Fruit fly (Drosophila melanogaster) whole organism, embryonic: ENCODE measurements around the gene gish.

Experiments used
- Atf6 ChIP-seq: fragments of 200-800 bp; sonication (Bioruptor generic); IDR thresholded peaks from 2 replicates; pipeline ENCODE4 v1.3.6; 2022; ENCODE audit warnings: missing biosample characterization, missing genetic modification characterization
- CG10267 ChIP-seq: fragments of 200-800 bp; sonication (Bioruptor generic); optimal IDR thresholded peaks from 2 replicates; lab custom pipeline; 2018; ENCODE audit warnings: missing biosample characterization, mild to moderate bottlenecking, missing genetic modification characterization, moderate library complexity
- CG10462 ChIP-seq: fragments of 200-800 bp; sonication (Bioruptor generic); optimal IDR thresholded peaks from 2 replicates; lab custom pipeline; 2016; ENCODE audit warnings: missing biosample characterization, missing genetic modification characterization
- CG11398 ChIP-seq: fragments of 200-800 bp; sonication (Bioruptor generic); optimal IDR thresholded peaks from 2 replicates; lab custom pipeline; 2016; ENCODE audit warnings: missing biosample characterization, missing genetic modification characterization
- CG11696 ChIP-seq: fragments of 200-800 bp; sonication (Bioruptor generic); IDR thresholded peaks from 2 replicates; pipeline ENCODE4 v1.3.6; 2022; ENCODE audit warnings: missing biosample characterization, missing genetic modification characterization
- CG12659 ChIP-seq: fragments of 200-800 bp; sonication (Bioruptor generic); optimal IDR thresholded peaks from 3 replicates; lab custom pipeline; 2017; ENCODE audit warnings: mild to moderate bottlenecking, missing biosample characterization, missing genetic modification reagents, missing genetic modification characterization
- CG13775 ChIP-seq: fragments of 200-800 bp; sonication (Bioruptor generic); optimal IDR thresholded peaks from 3 replicates; lab custom pipeline; 2017; ENCODE audit warnings: missing biosample characterization, mild to moderate bottlenecking, missing genetic modification characterization
- CG1603 ChIP-seq: fragments of 200-800 bp; sonication (Bioruptor generic); optimal IDR thresholded peaks from 2 replicates; lab custom pipeline; 2019; ENCODE audit warnings: missing biosample characterization, mild to moderate bottlenecking, missing genetic modification characterization, moderate library complexity
- CG1647 ChIP-seq: fragments of 200-800 bp; sonication (Bioruptor generic); optimal IDR thresholded peaks from 3 replicates; lab custom pipeline; 2016; ENCODE audit warnings: missing biosample characterization, missing genetic modification characterization
- CG1792 ChIP-seq: fragments of 200-800 bp; sonication (Bioruptor generic); optimal IDR thresholded peaks from 2 replicates; lab custom pipeline; 2016; ENCODE audit warnings: missing biosample characterization, missing genetic modification characterization
- CG18599 ChIP-seq: fragments of 200-800 bp; sonication (Bioruptor generic); optimal IDR thresholded peaks from 3 replicates; lab custom pipeline; 2017; ENCODE audit warnings: missing biosample characterization, missing genetic modification characterization, mild to moderate bottlenecking, moderate library complexity, missing genetic modification reagents
- CG3163 ChIP-seq: fragments of 200-800 bp; sonication (Bioruptor generic); optimal IDR thresholded peaks from 3 replicates; lab custom pipeline; 2016; ENCODE audit warnings: missing biosample characterization, missing genetic modification characterization
- CG34376 ChIP-seq: fragments of 200-800 bp; sonication (Bioruptor generic); optimal IDR thresholded peaks from 2 replicates; lab custom pipeline; 2018; ENCODE audit warnings: missing biosample characterization, mild to moderate bottlenecking, missing genetic modification characterization
- CG34422 ChIP-seq: fragments of 200-800 bp; sonication (Bioruptor generic); IDR thresholded peaks from 3 replicates; pipeline ENCODE4 v1.3.6; 2022; ENCODE audit warnings: missing biosample characterization, missing genetic modification characterization
- CG42726 ChIP-seq: fragments of 200-800 bp; sonication (Bioruptor generic); IDR thresholded peaks from 2 replicates; pipeline ENCODE4 v1.3.6; 2022; ENCODE audit warnings: missing biosample characterization, missing genetic modification characterization; ENCODE audit not compliant: partially characterized antibody
- CG43689 ChIP-seq: fragments of 200-800 bp; sonication (Bioruptor generic); IDR thresholded peaks from 2 replicates; pipeline ENCODE4 v1.3.6; 2022; ENCODE audit warnings: missing biosample characterization, missing genetic modification characterization
- CG4404 ChIP-seq: fragments of 200-800 bp; sonication (Bioruptor generic); IDR thresholded peaks from 2 replicates; pipeline ENCODE4 v1.3.6; 2022; ENCODE audit warnings: missing biosample characterization, missing genetic modification characterization
- CG6175 ChIP-seq: fragments of 200-800 bp; sonication (Bioruptor generic); IDR thresholded peaks from 3 replicates; pipeline ENCODE4 v1.3.6; 2022; ENCODE audit warnings: missing biosample characterization, missing genetic modification characterization
- CG6791 ChIP-seq: fragments of 200-800 bp; sonication (Bioruptor generic); IDR thresholded peaks from 3 replicates; pipeline ENCODE4 v1.3.6; 2022; ENCODE audit warnings: missing biosample characterization, missing genetic modification characterization; ENCODE audit not compliant: partially characterized antibody
- CG6813 ChIP-seq: fragments of 200-800 bp; sonication (Bioruptor generic); optimal IDR thresholded peaks from 2 replicates; lab custom pipeline; 2017; ENCODE audit warnings: missing biosample characterization, missing genetic modification characterization, mild to moderate bottlenecking, moderate library complexity, missing genetic modification reagents
- CG7372 ChIP-seq: fragments of 200-800 bp; sonication (Bioruptor generic); IDR thresholded peaks from 2 replicates; pipeline ENCODE4 v1.3.6; 2022; ENCODE audit warnings: missing biosample characterization, missing genetic modification characterization
- E2f1 ChIP-seq: fragments of 200-800 bp; sonication (Bioruptor generic); IDR thresholded peaks from 2 replicates; pipeline ENCODE4 v1.3.6; 2022; ENCODE audit warnings: missing biosample characterization, missing genetic modification characterization
- HmgD ChIP-seq: fragments of 200-800 bp; sonication (Bioruptor generic); optimal IDR thresholded peaks from 3 replicates; lab custom pipeline; 2016; ENCODE audit warnings: missing biosample characterization, missing genetic modification characterization
- Nf-YB ChIP-seq: fragments of 200-800 bp; sonication (Bioruptor generic); optimal IDR thresholded peaks from 3 replicates; lab custom pipeline; 2019; ENCODE audit warnings: missing biosample characterization, mild to moderate bottlenecking, missing genetic modification characterization, moderate library complexity
- PHDP ChIP-seq: fragments of 200-800 bp; sonication (Bioruptor generic); optimal IDR thresholded peaks from 3 replicates; lab custom pipeline; 2018; ENCODE audit warnings: missing biosample characterization, mild to moderate bottlenecking, missing genetic modification characterization, moderate library complexity
- Stat92E ChIP-seq, 3 experiments: fragments of >200 bp in 2 of 3; fragments of 200-800 bp in 1 of 3; sonication (Bioruptor generic) in 1 of 3; optimal IDR thresholded peaks; 2 replicates each; lab custom pipeline; 2017 to 2019; ENCODE audit warnings: missing biosample characterization in 3 of 3, missing genetic modification characterization in 3 of 3, mild to moderate bottlenecking in 1 of 3, moderate library complexity in 1 of 3
- Tbp ChIP-seq: fragments of >200 bp; optimal IDR thresholded peaks from 2 replicates; lab custom pipeline; 2018; ENCODE audit warnings: missing biosample characterization, missing genetic modification characterization
- corto ChIP-seq: fragments of 200-800 bp; sonication (Bioruptor generic); optimal IDR thresholded peaks from 2 replicates; lab custom pipeline; 2016; ENCODE audit warnings: missing biosample characterization, mild to moderate bottlenecking, missing genetic modification characterization, moderate library complexity
- crc ChIP-seq: fragments of 200-800 bp; sonication (Bioruptor generic); optimal IDR thresholded peaks from 2 replicates; lab custom pipeline; 2016; ENCODE audit warnings: missing biosample characterization, missing genetic modification characterization
- dan ChIP-seq: fragments of 200-800 bp; sonication (Bioruptor generic); IDR thresholded peaks from 2 replicates; pipeline ENCODE4 v1.3.6; 2022; ENCODE audit warnings: missing biosample characterization, missing genetic modification characterization
- disco-r ChIP-seq: fragments of 200-800 bp; sonication (Bioruptor generic); optimal IDR thresholded peaks from 2 replicates; lab custom pipeline; 2016; ENCODE audit warnings: missing biosample characterization, missing genetic modification characterization
- emc ChIP-seq: fragments of 200-800 bp; sonication (Bioruptor generic); optimal IDR thresholded peaks from 2 replicates; lab custom pipeline; 2016; ENCODE audit warnings: missing biosample characterization, missing genetic modification characterization
- en ChIP-seq: fragments of 200-800 bp; sonication (Bioruptor generic); optimal IDR thresholded peaks from 2 replicates; lab custom pipeline; 2016; ENCODE audit warnings: missing biosample characterization, missing genetic modification characterization
- fd96Cb ChIP-seq: fragments of 200-800 bp; sonication (Bioruptor generic); optimal IDR thresholded peaks from 2 replicates; lab custom pipeline; 2018; ENCODE audit warnings: missing biosample characterization, mild to moderate bottlenecking, missing genetic modification characterization, moderate library complexity
- ftz-f1 ChIP-seq: fragments of 200-800 bp; sonication (Bioruptor generic); optimal IDR thresholded peaks from 2 replicates; lab custom pipeline; 2016; ENCODE audit warnings: missing biosample characterization, missing genetic modification characterization
- gem ChIP-seq: fragments of 200-800 bp; sonication (Bioruptor generic); optimal IDR thresholded peaks from 2 replicates; lab custom pipeline; 2019; ENCODE audit warnings: missing biosample characterization, mild to moderate bottlenecking, missing genetic modification characterization, moderate library complexity
- gsb-n ChIP-seq: fragments of 200-800 bp; sonication (Bioruptor generic); optimal IDR thresholded peaks from 3 replicates; lab custom pipeline; 2018; ENCODE audit warnings: missing biosample characterization, mild to moderate bottlenecking, missing genetic modification characterization
- ind ChIP-seq: fragments of 200-800 bp; sonication (Bioruptor generic); optimal IDR thresholded peaks from 3 replicates; lab custom pipeline; 2016; ENCODE audit warnings: missing biosample characterization, missing genetic modification characterization
- kay ChIP-seq: fragments of 200-800 bp; sonication (Bioruptor generic); optimal IDR thresholded peaks from 2 replicates; lab custom pipeline; 2016; ENCODE audit warnings: missing biosample characterization, missing genetic modification characterization
- lab ChIP-seq: fragments of 200-800 bp; sonication (Bioruptor generic); optimal IDR thresholded peaks from 3 replicates; lab custom pipeline; 2017; ENCODE audit warnings: missing biosample characterization, missing genetic modification characterization, mild to moderate bottlenecking, moderate library complexity, missing genetic modification reagents
- pb ChIP-seq: fragments of 200-800 bp; sonication (Bioruptor generic); optimal IDR thresholded peaks from 3 replicates; lab custom pipeline; 2016; ENCODE audit warnings: missing biosample characterization, missing genetic modification characterization
- pros ChIP-seq: fragments of 200-800 bp; sonication (Bioruptor generic); optimal IDR thresholded peaks from 3 replicates; lab custom pipeline; 2019; ENCODE audit warnings: missing biosample characterization, mild to moderate bottlenecking, missing genetic modification characterization, moderate library complexity
- psq ChIP-seq: fragments of 200-800 bp; sonication (Bioruptor generic); optimal IDR thresholded peaks from 2 replicates; lab custom pipeline; 2017; ENCODE audit warnings: missing biosample characterization, missing genetic modification characterization
- ranshi ChIP-seq: fragments of 200-800 bp; sonication (Bioruptor generic); IDR thresholded peaks from 2 replicates; pipeline ENCODE4 v1.3.6; 2022; ENCODE audit warnings: missing biosample characterization, missing genetic modification characterization
- ro ChIP-seq: fragments of 200-800 bp; sonication (Bioruptor generic); IDR thresholded peaks from 2 replicates; pipeline ENCODE4 v1.3.6; 2022; ENCODE audit warnings: missing biosample characterization, missing genetic modification characterization
- sug ChIP-seq: fragments of 200-800 bp; optimal IDR thresholded peaks from 2 replicates; lab custom pipeline; 2019; ENCODE audit warnings: missing biosample characterization, mild to moderate bottlenecking, missing genetic modification characterization, moderate library complexity
- tna ChIP-seq: fragments of 200-800 bp; sonication (Bioruptor generic); IDR thresholded peaks from 2 replicates; pipeline ENCODE4 v1.3.6; 2022; ENCODE audit warnings: missing biosample characterization, missing genetic modification characterization; ENCODE audit not compliant: partially characterized antibody
- twi ChIP-seq: fragments of 200-800 bp; optimal IDR thresholded peaks from 2 replicates; lab custom pipeline; 2019; ENCODE audit warnings: missing biosample characterization, mild to moderate bottlenecking, missing genetic modification characterization, moderate library complexity
- wdn ChIP-seq: fragments of 200-800 bp; sonication (Bioruptor generic); IDR thresholded peaks from 2 replicates; pipeline ENCODE4 v1.3.6; 2022; ENCODE audit warnings: missing biosample characterization, missing genetic modification characterization
- zfh1 ChIP-seq: fragments of 200-800 bp; sonication (Bioruptor generic); IDR thresholded peaks from 3 replicates; pipeline ENCODE4 v1.3.6; 2022; ENCODE audit warnings: missing biosample characterization, missing genetic modification characterization

Gene gish

dm6 chr3R:16224415-16225165 is 47.7 kb upstream of the gish start (continued):
- TF ChIP-seq ro, result no peak
- TF ChIP-seq corto (GFP tag; lab: Kevin White, UChicago), result peak; percentile 73
- peak; percentile 98 for TF ChIP-seq fd96Cb (tag; lab: Kevin White, UChicago)
- peak; percentile 97 for TF ChIP-seq CG1792 (GFP tag; lab: Kevin White, UChicago)
- peak; percentile 96 for TF ChIP-seq en (GFP tag; lab: Kevin White, UChicago)
- TF ChIP-seq crc (GFP tag; lab: Kevin White, UChicago), result peak; percentile 95
- TF ChIP-seq CG6175, result no peak
- peak; percentile 99 for TF ChIP-seq CG18599 (GFP tag; lab: Kevin White, UChicago)
- TF ChIP-seq CG11696, result no peak
- TF ChIP-seq ftz-f1, result peak; percentile 82
- TF ChIP-seq HmgD (GFP tag; lab: Kevin White, UChicago), result peak; percentile 89
- TF ChIP-seq ranshi, result no peak
- no peak for TF ChIP-seq zfh1
- TF ChIP-seq Atf6 (GFP tag; lab: Robert Waterston, UW), result no peak
- peak; percentile 96 for TF ChIP-seq CG1647 (GFP tag; lab: Kevin White, UChicago)
- peak; percentile 99 for TF ChIP-seq gem
- no peak for TF ChIP-seq wdn (GFP tag; lab: Robert Waterston, UW)
- peak; percentile 98 for TF ChIP-seq CG12659 (GFP tag; lab: Kevin White, UChicago)
- peak; percentile 95 for TF ChIP-seq CG10267
- TF ChIP-seq PHDP (tag; lab: Kevin White, UChicago), result peak; percentile 98
- peak; percentile 94 for TF ChIP-seq CG34376 (GFP tag; lab: Kevin White, UChicago)
- no peak for TF ChIP-seq Tbp (GFP tag; lab: Kevin White, UChicago)
- TF ChIP-seq CG3163 (GFP tag; lab: Kevin White, UChicago), result peak; percentile 90
- no peak for TF ChIP-seq tna (GFP tag; lab: Robert Waterston, UW)
- TF ChIP-seq pb (GFP tag; lab: Kevin White, UChicago), result peak; percentile 98
- TF ChIP-seq Stat92E (GFP tag; optimal IDR thresholded peaks at IDR 0.05; lab: Kevin White, UChicago), result peak in 1 of 3 experiments; percentile 99
- TF ChIP-seq gsb-n (tag; lab: Kevin White, UChicago), result peak; percentile 99
- TF ChIP-seq CG13775 (GFP tag; lab: Kevin White, UChicago), result peak; percentile 94
- TF ChIP-seq disco-r (GFP tag; lab: Kevin White, UChicago), result peak; percentile 96
- no peak for TF ChIP-seq CG34422 (GFP tag; lab: Robert Waterston, UW)
- TF ChIP-seq CG11398 (GFP tag; lab: Kevin White, UChicago), result peak; percentile 95
- TF ChIP-seq CG6813, result peak; percentile 97
- TF ChIP-seq psq (GFP tag; lab: Kevin White, UChicago), result peak; percentile 90
- TF ChIP-seq emc (GFP tag; lab: Kevin White, UChicago), result peak; percentile 94
- TF ChIP-seq kay (GFP tag; lab: Kevin White, UChicago), result peak; percentile 96
- peak; percentile 91 for TF ChIP-seq pros (GFP tag; lab: Kevin White, UChicago)
- TF ChIP-seq ind (GFP tag; lab: Kevin White, UChicago), result peak; percentile 96
- no peak for TF ChIP-seq dan (GFP tag; lab: Robert Waterston, UW)
- no peak for TF ChIP-seq CG4404 (GFP tag; lab: Robert Waterston, UW)
- peak; percentile 85 for TF ChIP-seq sug (tag; lab: Kevin White, UChicago)
- no peak for TF ChIP-seq CG43689 (GFP tag; lab: Robert Waterston, UW)
- TF ChIP-seq Nf-YB, result peak; percentile 88
- TF ChIP-seq CG42726 (GFP tag; lab: Robert Waterston, UW), result no peak
- peak; percentile 95 for TF ChIP-seq CG10462
- TF ChIP-seq lab (GFP tag; lab: Kevin White, UChicago), result peak; percentile 99
- TF ChIP-seq E2f1 (GFP tag; lab: Robert Waterston, UW), result no peak
- no peak for TF ChIP-seq CG7372 (GFP tag; lab: Robert Waterston, UW)
- no peak for TF ChIP-seq CG6791 (GFP tag; lab: Robert Waterston, UW)
- peak; percentile 96 for TF ChIP-seq twi (tag; lab: Kevin White, UChicago)
- peak; percentile 90 for TF ChIP-seq CG1603 (tag; lab: Kevin White, UChicago)
